Fruit fly (Drosophila melanogaster): ENCODE data around the gene kst.

kst gene

DNA sequence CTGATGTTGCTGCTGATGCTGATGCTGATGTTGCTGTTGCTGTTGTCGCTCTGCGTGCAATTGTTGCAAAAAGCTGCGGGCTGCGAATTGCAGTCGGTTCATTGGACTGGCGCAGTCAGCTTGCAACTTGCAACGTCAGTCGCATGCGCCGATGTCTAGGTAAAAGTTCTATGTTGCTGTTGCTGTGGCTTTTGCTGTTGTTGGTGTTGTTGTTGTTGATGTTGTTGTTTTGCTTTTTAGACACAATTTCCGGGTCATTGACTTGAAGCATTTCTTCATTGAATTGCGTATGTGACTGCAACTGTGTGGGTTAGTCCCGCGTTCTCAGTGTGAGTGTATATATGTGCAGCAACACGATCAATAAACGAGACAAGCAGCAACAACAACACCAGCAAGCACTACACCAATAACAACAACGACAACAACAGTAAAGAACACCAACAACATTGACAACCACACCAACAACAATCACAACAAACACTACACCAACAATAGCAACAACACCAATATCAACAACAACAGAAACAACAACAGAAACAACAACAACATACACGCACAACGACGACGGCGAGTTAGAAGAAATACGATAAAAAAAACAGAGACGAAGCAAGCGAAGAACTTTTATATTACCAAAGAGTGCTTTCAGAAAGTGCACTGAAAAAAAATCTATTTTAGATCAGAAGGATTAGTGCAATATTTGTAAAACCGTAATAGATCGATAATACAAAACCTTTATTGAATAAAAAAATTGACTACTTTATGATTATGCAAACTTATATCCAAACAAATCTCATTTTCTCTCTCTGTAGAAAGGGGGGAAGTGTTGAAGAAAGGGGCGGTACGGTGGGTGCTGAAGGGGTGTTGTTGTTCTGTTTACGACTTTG, 57.5 kb downstream of the kst start:
- TF ChIP-seq CG8478 (optimal IDR thresholded peaks at IDR 0.05): no peak
- TF ChIP-seq CTCF (optimal IDR thresholded peaks at IDR 0.05): no peak

dm6 chr3L:3394854-3395723, 58.4 kb downstream of the kst start:
- TF ChIP-seq CG8478 (optimal IDR thresholded peaks at IDR 0.05): no peak
- TF ChIP-seq CTCF (optimal IDR thresholded peaks at IDR 0.05): no peak

- TF ChIP-seq CTCF (optimal IDR thresholded peaks at IDR 0.05) (no peak), CG8478 (optimal IDR thresholded peaks at IDR 0.05) (no peak)
These were observed 59.4 kb downstream of the kst start for dm6 chr3L:3396056-3396455.

DNA sequence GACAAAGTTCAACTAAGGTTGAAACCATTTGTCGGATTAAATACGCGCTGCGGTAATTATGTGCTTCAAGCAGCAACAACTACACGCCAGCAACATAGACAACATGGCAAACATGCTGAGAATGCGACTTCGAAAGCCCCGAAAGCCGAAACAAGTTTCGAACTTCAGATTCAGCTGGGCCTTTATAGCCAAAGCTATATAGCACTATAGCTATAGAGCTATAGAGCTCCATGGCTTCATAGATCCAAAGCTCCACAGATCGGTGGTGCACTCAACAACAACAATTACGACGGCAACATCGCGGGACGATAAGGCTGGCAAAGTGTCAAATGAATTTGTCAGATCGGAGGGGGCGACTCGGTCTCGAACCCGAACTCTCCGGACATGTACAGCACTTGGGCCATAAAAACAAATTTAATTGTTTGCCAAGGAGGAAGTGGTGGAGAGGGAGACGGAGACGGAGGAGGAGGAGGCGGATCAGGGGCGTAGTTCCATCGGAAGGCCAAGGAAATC, 60.7 kb downstream of the kst start:
- TF ChIP-seq CTCF (optimal IDR thresholded peaks at IDR 0.05): no peak
- no peak for TF ChIP-seq CG8478 (optimal IDR thresholded peaks at IDR 0.05)

dm6 chr3L:3397849-3398248, 61.2 kb downstream of the kst start:
- TF ChIP-seq CTCF (optimal IDR thresholded peaks at IDR 0.05) (no peak), CG8478 (optimal IDR thresholded peaks at IDR 0.05) (no peak)

- TF ChIP-seq CTCF (optimal IDR thresholded peaks at IDR 0.05) (no peak), CG8478 (optimal IDR thresholded peaks at IDR 0.05) (no peak)
These were observed 61.8 kb downstream of the kst start for dm6 chr3L:3398496-3398895.

dm6 chr3L:3399249-3399922, 62.7 kb downstream of the kst start:
- no peak for TF ChIP-seq CTCF (optimal IDR thresholded peaks at IDR 0.05)
- no peak for TF ChIP-seq CG8478 (optimal IDR thresholded peaks at IDR 0.05)

DNA sequence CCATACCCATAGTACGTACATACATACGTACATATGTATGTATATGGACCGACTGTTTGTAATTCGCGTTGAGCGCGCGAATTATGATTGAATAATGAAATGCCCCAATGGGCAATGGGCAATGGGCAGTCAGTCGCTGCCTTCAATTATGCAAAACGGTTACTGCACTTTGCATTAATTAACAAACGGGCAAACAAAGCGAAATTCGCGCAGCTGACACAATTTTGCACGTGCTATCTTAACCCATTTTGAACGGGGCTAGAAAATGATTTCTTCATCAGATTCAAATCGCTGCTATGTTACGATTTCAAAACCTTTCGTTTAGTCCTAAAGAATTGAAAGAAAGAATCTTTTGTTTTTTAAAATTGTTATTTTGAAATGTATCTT, 63.3 kb downstream of the kst start:
- TF ChIP-seq CG8478 (optimal IDR thresholded peaks at IDR 0.05) (no peak), CTCF (optimal IDR thresholded peaks at IDR 0.05) (no peak)

- TF ChIP-seq CG8478 (optimal IDR thresholded peaks at IDR 0.05) (no peak), CTCF (optimal IDR thresholded peaks at IDR 0.05) (no peak)
These were observed 64.0 kb downstream of the kst start for dm6 chr3L:3400555-3401198.

DNA sequence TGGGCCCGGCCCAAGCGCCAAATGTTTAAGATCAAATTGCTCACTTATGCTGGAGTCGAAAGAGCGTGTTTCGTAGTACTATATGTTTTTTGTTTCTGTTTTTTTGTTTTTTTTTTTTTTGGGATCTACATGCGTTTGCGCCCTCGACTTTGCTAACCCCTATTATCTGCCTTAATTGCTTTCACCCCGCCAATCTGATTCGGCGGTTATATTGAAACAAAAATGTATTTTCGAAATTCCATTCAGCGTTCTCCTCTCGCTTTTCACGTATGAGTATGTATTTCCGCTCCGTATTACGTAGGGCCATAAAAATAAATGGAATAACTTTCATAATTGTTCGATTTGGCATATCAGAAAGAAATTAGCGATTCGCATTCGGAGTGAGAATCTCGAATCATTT, 68.9 kb downstream of the kst start:
- TF ChIP-seq CG8478 (optimal IDR thresholded peaks at IDR 0.05): no peak
- TF ChIP-seq CTCF (optimal IDR thresholded peaks at IDR 0.05): no peak

DNA sequence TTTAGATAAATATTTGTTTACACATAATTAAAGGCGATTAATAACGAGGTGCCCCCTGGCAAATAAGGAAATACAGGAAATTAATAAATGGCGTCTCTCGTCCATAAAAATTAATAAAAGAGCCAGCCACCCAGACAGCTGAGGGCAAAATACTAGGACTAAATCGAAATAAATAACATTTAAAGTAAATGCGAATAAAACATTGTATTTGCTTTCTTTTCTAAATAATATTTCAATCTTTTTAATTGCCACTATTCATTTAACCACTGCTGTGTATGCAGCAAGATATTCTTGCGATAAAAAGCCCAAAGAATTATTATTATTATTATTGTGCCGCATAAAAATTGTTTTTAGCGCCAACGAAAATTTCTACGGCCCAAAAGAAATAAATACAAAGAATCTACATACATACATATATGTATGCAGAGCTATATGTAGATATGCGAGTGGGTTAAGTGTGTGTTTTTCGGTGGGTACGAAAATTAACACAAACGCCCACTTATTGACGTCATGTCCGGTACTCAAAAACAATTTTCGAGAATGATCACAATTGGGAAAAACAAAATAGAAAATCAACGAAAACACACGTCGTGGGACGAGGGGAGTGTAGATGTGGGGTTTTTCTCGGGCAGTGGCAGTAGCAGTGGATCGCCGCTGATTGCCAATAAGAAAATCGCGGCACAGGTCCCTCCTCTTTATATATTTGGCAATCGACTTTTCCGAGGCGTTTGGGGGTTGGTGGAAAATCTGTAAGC, 69.8 kb downstream of the kst start:
- TF ChIP-seq CG8478 (optimal IDR thresholded peaks at IDR 0.05): no peak
- TF ChIP-seq CTCF (optimal IDR thresholded peaks at IDR 0.05): no peak

dm6 chr3L:3407481-3407880, 70.8 kb downstream of the kst start:
- peak; percentile 37 for TF ChIP-seq CG8478 (optimal IDR thresholded peaks at IDR 0.05)
- TF ChIP-seq CTCF (optimal IDR thresholded peaks at IDR 0.05): no peak

- TF ChIP-seq CTCF (optimal IDR thresholded peaks at IDR 0.05) (no peak), CG8478 (optimal IDR thresholded peaks at IDR 0.05) (no peak)
These were observed 71.6 kb downstream of the kst start for dm6 chr3L:3408231-3408630.

All from S2 (cell line).